Worm (Caenorhabditis elegans) whole organism, L1 larva: ENCODE data around the gene C26D10.7.

Source experiments
- C16A3.4 ChIP-seq: fragments of 150-350 bp; optimal IDR thresholded peaks from 2 replicates; lab custom pipeline; 2014; ENCODE audit warnings: missing biosample characterization, missing genetic modification characterization
- C34B4.2 ChIP-seq: sonication (generic microtip); optimal IDR thresholded peaks from 2 replicates; lab custom pipeline; 2017; ENCODE audit warnings: mild to moderate bottlenecking, missing genetic modification characterization, missing compliant biosample characterization
- ama-1 ChIP-seq: fragments of 150-350 bp; optimal IDR thresholded peaks from 2 replicates; lab custom pipeline; 2014
- ceh-63 ChIP-seq: fragments of 200-800 bp; sonication (Bioruptor generic); optimal IDR thresholded peaks from 2 replicates; lab custom pipeline; 2018; ENCODE audit warnings: mild to moderate bottlenecking, missing genetic modification characterization, missing compliant biosample characterization
- ceh-82 ChIP-seq, 3 experiments: fragments of 150-350 bp in 1 of 3; sonication (generic microtip) in 2 of 3; optimal IDR thresholded peaks; 2 replicates each; lab custom pipeline; 2014 to 2017; ENCODE audit warnings: missing biosample characterization in 3 of 3, missing genetic modification characterization in 3 of 3
- ceh-90 ChIP-seq: sonication (generic microtip); optimal IDR thresholded peaks from 2 replicates; lab custom pipeline; 2016; ENCODE audit warnings: missing genetic modification characterization, missing compliant biosample characterization
- efl-1 ChIP-seq, 4 experiments: fragments of 150-350 bp; optimal IDR thresholded peaks in 3 of 4; peaks in 1 of 4; 1 replicate in 1 of 4; 2 replicates in 3 of 4; lab custom pipeline; 2014; ENCODE audit warnings: missing biosample characterization in 2 of 4, missing genetic modification characterization in 2 of 4, missing genetic modification reagents in 2 of 4
- egl-13 ChIP-seq: sonication (generic microtip); optimal IDR thresholded peaks from 2 replicates; lab custom pipeline; 2016; ENCODE audit warnings: missing genotype, missing genetic modification reagents, missing genetic modification characterization, missing compliant biosample characterization
- egl-27 ChIP-seq, 2 experiments: fragments of 150-350 bp in 1 of 2; sonication (generic microtip); optimal IDR thresholded peaks; 3 replicates each; lab custom pipeline; 2017 to 2018; ENCODE audit warnings: missing biosample characterization in 2 of 2, missing genetic modification characterization in 2 of 2, missing genetic modification reagents in 2 of 2
- fkh-8 ChIP-seq: sonication (generic microtip); optimal IDR thresholded peaks from 2 replicates; lab custom pipeline; 2016; ENCODE audit warnings: mild to moderate bottlenecking, missing genetic modification characterization, missing compliant biosample characterization
- hpl-2 ChIP-seq: fragments of 150-350 bp; optimal IDR thresholded peaks from 2 replicates; lab custom pipeline; 2014; ENCODE audit warnings: missing biosample characterization, missing genetic modification reagents, missing genetic modification characterization
- irx-1 ChIP-seq: sonication (generic microtip); optimal IDR thresholded peaks from 2 replicates; lab custom pipeline; 2016; ENCODE audit warnings: missing genetic modification characterization, missing compliant biosample characterization
- lin-13 ChIP-seq: fragments of 150-350 bp; optimal IDR thresholded peaks from 2 replicates; lab custom pipeline; 2014; ENCODE audit warnings: missing biosample characterization, missing genetic modification reagents, missing genetic modification characterization
- lin-14 ChIP-seq: fragments of 200-800 bp; sonication (Bioruptor generic); optimal IDR thresholded peaks from 2 replicates; lab custom pipeline; 2018; ENCODE audit warnings: mild to moderate bottlenecking, missing genetic modification characterization, moderate library complexity, missing compliant biosample characterization
- lin-35 ChIP-seq, 2 experiments: fragments of 150-350 bp; optimal IDR thresholded peaks; 2 replicates each; lab custom pipeline; 2014; ENCODE audit warnings: missing biosample characterization in 2 of 2, missing genetic modification characterization in 2 of 2, missing genetic modification reagents in 2 of 2
- nhr-11 ChIP-seq: fragments of 150-350 bp; optimal IDR thresholded peaks from 2 replicates; lab custom pipeline; 2014; ENCODE audit warnings: missing biosample characterization, missing genetic modification characterization
- nhr-12 ChIP-seq: sonication (generic microtip); optimal IDR thresholded peaks from 2 replicates; lab custom pipeline; 2017; ENCODE audit warnings: missing biosample characterization, missing genetic modification characterization
- nhr-237 ChIP-seq: fragments of 150-350 bp; optimal IDR thresholded peaks from 2 replicates; lab custom pipeline; 2014; ENCODE audit warnings: missing biosample characterization, missing genetic modification characterization
- nhr-28 ChIP-seq: fragments of 150-350 bp; optimal IDR thresholded peaks from 2 replicates; lab custom pipeline; 2014; ENCODE audit warnings: missing biosample characterization, missing genetic modification characterization
- nhr-77 ChIP-seq: fragments of 150-350 bp; optimal IDR thresholded peaks from 2 replicates; lab custom pipeline; 2014; ENCODE audit warnings: missing biosample characterization, missing genetic modification characterization
- nhr-84 ChIP-seq: sonication (generic microtip); optimal IDR thresholded peaks from 2 replicates; lab custom pipeline; 2017; ENCODE audit warnings: missing biosample characterization, missing genetic modification characterization
- nhr-85 ChIP-seq: sonication (generic microtip); peaks from one replicate; lab custom pipeline; 2016; ENCODE audit warnings: missing genetic modification characterization, inconsistent platforms, missing compliant biosample characterization
- pax-3 ChIP-seq: fragments of 200-800 bp; sonication (Bioruptor generic); optimal IDR thresholded peaks from 2 replicates; lab custom pipeline; 2018; ENCODE audit warnings: mild to moderate bottlenecking, missing genetic modification characterization, moderate library complexity, missing compliant biosample characterization
- sox-4 ChIP-seq: sonication (generic microtip); optimal IDR thresholded peaks from 2 replicates; lab custom pipeline; 2016; ENCODE audit warnings: missing genetic modification characterization, missing compliant biosample characterization
- swsn-7 ChIP-seq: sonication (generic microtip); optimal IDR thresholded peaks from 2 replicates; lab custom pipeline; 2016; ENCODE audit warnings: missing genetic modification characterization, missing compliant biosample characterization
- tbx-2 ChIP-seq: sonication (generic microtip); optimal IDR thresholded peaks from 2 replicates; lab custom pipeline; 2016; ENCODE audit warnings: missing genetic modification characterization, missing compliant biosample characterization
- tlp-1 ChIP-seq: fragments of 150-350 bp; optimal IDR thresholded peaks from 2 replicates; lab custom pipeline; 2014; ENCODE audit warnings: missing biosample characterization, missing genetic modification characterization
- unc-130 ChIP-seq: fragments of 150-350 bp; optimal IDR thresholded peaks from 2 replicates; lab custom pipeline; 2017; ENCODE audit warnings: missing biosample characterization, missing genetic modification characterization, inconsistent platforms
- unc-30 ChIP-seq: sonication (generic microtip); optimal IDR thresholded peaks from 2 replicates; lab custom pipeline; 2017; ENCODE audit warnings: missing biosample characterization, missing genetic modification characterization
- unc-62 ChIP-seq: fragments of 150-350 bp; optimal IDR thresholded peaks from 2 replicates; lab custom pipeline; 2014; ENCODE audit warnings: missing biosample characterization, missing genetic modification reagents, missing genetic modification characterization
- ztf-11 ChIP-seq, 2 experiments: sonication (generic microtip); optimal IDR thresholded peaks; 2 replicates each; lab custom pipeline; 2016 to 2017; ENCODE audit warnings: missing genetic modification characterization in 2 of 2, missing biosample characterization in 1 of 2, missing compliant biosample characterization in 1 of 2

C26D10.7 gene

ce11 chrII:8333643-8334042 lies at the start of gene C26D10.7:
Gene C26D10.7 (plus strand): TSS chrII:8333943.
- TF ChIP-seq sox-4 (tag; lab: Kevin White, UChicago) = no peak
- no peak for TF ChIP-seq efl-1 (optimal IDR thresholded peaks at IDR 0.05; lab: Kevin White, UChicago)
- no peak for TF ChIP-seq efl-1 (GFP tag; optimal IDR thresholded peaks at IDR 0.05 in 1 of 2; lab: Kevin White, UChicago)
- no peak for TF ChIP-seq nhr-28 (tag; lab: Kevin White, UChicago)
- TF ChIP-seq C16A3.4 = no peak
- no peak for TF ChIP-seq ceh-90 (tag; lab: Kevin White, UChicago)
- TF ChIP-seq nhr-237 (tag; lab: Kevin White, UChicago) = no peak
- TF ChIP-seq ztf-11 (tag; optimal IDR thresholded peaks at IDR 0.05; lab: Kevin White, UChicago) = no peak
- no peak for TF ChIP-seq pax-3 (tag; lab: Kevin White, UChicago)
- TF ChIP-seq hpl-2 (GFP tag; lab: Kevin White, UChicago) = no peak
- TF ChIP-seq lin-13 (GFP tag; lab: Kevin White, UChicago) = no peak
- TF ChIP-seq C34B4.2 = no peak
- TF ChIP-seq egl-27 (tag; optimal IDR thresholded peaks at IDR 0.05; lab: Kevin White, UChicago) = no peak
- TF ChIP-seq unc-130 (tag; lab: Kevin White, UChicago) = no peak
- no peak for TF ChIP-seq unc-62 (GFP tag; lab: Kevin White, UChicago)
- TF ChIP-seq unc-30 (tag; lab: Kevin White, UChicago) = no peak
- TF ChIP-seq egl-13 (tag; lab: Kevin White, UChicago) = no peak
- TF ChIP-seq swsn-7 (tag; lab: Kevin White, UChicago) = no peak
- no peak for TF ChIP-seq nhr-84 (tag; lab: Kevin White, UChicago)

ce11 chrII:8285837-8286236 lies 47.9 kb upstream of the C26D10.7 start:
- peak; percentile 35 for TF ChIP-seq ama-1 (lab: Kevin White, UChicago)

ce11 chrII:8295296-8295695 lies 38.4 kb upstream of the C26D10.7 start, which contains the start of gene nlp-55:
Gene nlp-55 (minus strand): TSS chrII:8295396.
- peak; percentile 7 for TF ChIP-seq lin-14 (GFP tag; lab: Kevin White, UChicago)
- TF ChIP-seq ceh-82 (tag; optimal IDR thresholded peaks at IDR 0.05; lab: Kevin White, UChicago) = no peak
- TF ChIP-seq fkh-8 (tag; lab: Kevin White, UChicago) = no peak
- TF ChIP-seq, all 84 proteins: peak for 1

ce11 chrII:8308314-8308713 lies 25.4 kb upstream of the C26D10.7 start:
- no peak for TF ChIP-seq nhr-11 (tag; lab: Kevin White, UChicago)
- no peak for TF ChIP-seq C34B4.2
- TF ChIP-seq nhr-85 (tag; lab: Kevin White, UChicago) = no peak
- TF ChIP-seq tbx-2 (tag; lab: Kevin White, UChicago) = no peak
- TF ChIP-seq tlp-1 (tag; lab: Kevin White, UChicago) = no peak
- TF ChIP-seq irx-1 (tag; lab: Kevin White, UChicago) = no peak
- TF ChIP-seq unc-130 (tag; lab: Kevin White, UChicago) = no peak
- TF ChIP-seq nhr-237 (tag; lab: Kevin White, UChicago) = no peak
- TF ChIP-seq nhr-12 (tag; lab: Kevin White, UChicago) = no peak
- TF ChIP-seq unc-62 (GFP tag; lab: Kevin White, UChicago) = no peak
- TF ChIP-seq ceh-82 (tag; optimal IDR thresholded peaks at IDR 0.05; lab: Kevin White, UChicago) = no peak
- no peak for TF ChIP-seq lin-35 (GFP tag; optimal IDR thresholded peaks at IDR 0.05; lab: Kevin White, UChicago)
- TF ChIP-seq hpl-2 (GFP tag; lab: Kevin White, UChicago) = no peak
- TF ChIP-seq lin-13 (GFP tag; lab: Kevin White, UChicago) = no peak
- TF ChIP-seq nhr-84 (tag; lab: Kevin White, UChicago) = no peak
- TF ChIP-seq nhr-77 (tag; lab: Kevin White, UChicago) = no peak

DNA sequence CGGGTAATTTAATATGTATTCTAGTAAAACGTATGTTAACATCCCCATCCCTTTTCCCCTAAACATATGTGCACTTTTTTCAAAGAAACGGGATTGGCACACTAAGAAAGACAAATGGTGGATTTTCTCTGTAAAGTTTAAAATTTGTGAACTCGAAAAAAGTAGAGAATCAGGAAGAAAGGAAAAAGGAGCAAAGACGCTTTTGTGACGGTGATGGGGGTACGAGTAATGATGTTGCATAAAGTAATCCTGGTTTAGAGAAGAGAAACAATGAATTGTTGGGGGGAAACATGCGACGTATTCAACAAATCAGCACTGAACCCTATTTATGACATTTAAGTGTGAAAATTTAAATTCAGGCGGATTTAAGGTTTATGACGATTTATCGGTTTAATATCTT lies 22.3 kb upstream of the C26D10.7 start:
- TF ChIP-seq ceh-63 = no peak

ce11 chrII:8312012-8312411 lies 21.7 kb upstream of the C26D10.7 start:
- TF ChIP-seq lin-14 (GFP tag; lab: Kevin White, UChicago) (peak; percentile 2), swsn-7 (tag; lab: Kevin White, UChicago) (no peak)
